Worm (Caenorhabditis elegans) whole organism, early embryonic: Measurements from ENCODE around the gene F46B6.12.

Source experiments
- F13C5.2 ChIP-seq: sonication (generic microtip); optimal IDR thresholded peaks from 2 replicates; lab custom pipeline; 2017; ENCODE audit warnings: mild to moderate bottlenecking, missing genetic modification characterization, inconsistent platforms, missing compliant biosample characterization
- aly-1 ChIP-seq: sonication (generic microtip); optimal IDR thresholded peaks from 2 replicates; lab custom pipeline; 2016; ENCODE audit warnings: missing genetic modification characterization, missing compliant biosample characterization
- ama-1 ChIP-seq: fragments of 150-350 bp; optimal IDR thresholded peaks from 2 replicates; lab custom pipeline; 2014
- ceh-13 ChIP-seq: fragments of 200-800 bp; sonication (Bioruptor generic); optimal IDR thresholded peaks from 2 replicates; lab custom pipeline; 2018; ENCODE audit warnings: mild to moderate bottlenecking, missing genetic modification characterization, missing compliant biosample characterization
- ets-7 ChIP-seq: sonication (generic microtip); optimal IDR thresholded peaks from 2 replicates; lab custom pipeline; 2016; ENCODE audit warnings: missing genotype, missing genetic modification characterization, missing compliant biosample characterization
- flt-1 ChIP-seq: fragments of 200-800 bp; sonication (Bioruptor generic); IDR thresholded peaks from 2 replicates; pipeline ENCODE4 v1.3.6; 2022; ENCODE audit warnings: missing genetic modification characterization, missing compliant biosample characterization
- hmbx-1 ChIP-seq: sonication (generic microtip); optimal IDR thresholded peaks from 2 replicates; lab custom pipeline; 2016; ENCODE audit warnings: mild to moderate bottlenecking, missing genetic modification characterization, missing compliant biosample characterization
- hmg-4 ChIP-seq: fragments of 200-800 bp; sonication (Bioruptor generic); optimal IDR thresholded peaks from 2 replicates; lab custom pipeline; 2018; ENCODE audit warnings: mild to moderate bottlenecking, missing genetic modification characterization, missing compliant biosample characterization
- scrt-1 ChIP-seq: fragments of 200-800 bp; sonication (Bioruptor generic); IDR thresholded peaks from 2 replicates; pipeline ENCODE4 v1.3.6; 2022; ENCODE audit warnings: missing genetic modification characterization, missing compliant biosample characterization
- sea-1 ChIP-seq: fragments of 200-800 bp; sonication (Bioruptor generic); conservative IDR thresholded peaks from 2 replicates; pipeline ENCODE4 v1.3.6; 2022; ENCODE audit warnings: missing genetic modification characterization, missing compliant biosample characterization
- tra-4 ChIP-seq: sonication (generic microtip); optimal IDR thresholded peaks from 2 replicates; lab custom pipeline; 2017; ENCODE audit warnings: missing genetic modification characterization, missing compliant biosample characterization

ce11 chrV:9799076-9799475 is 23.4 kb upstream of the F46B6.12 start, which contains the start of gene F46B6.13:
- TF ChIP-seq ama-1 (lab: Kevin White, UChicago) (no peak), scrt-1 (GFP tag; lab: Robert Waterston, UW) (no peak), aly-1 (no peak), hmg-4 (GFP tag; lab: Kevin White, UChicago) (no peak), ceh-13 (no peak), flt-1 (no peak), ets-7 (tag; lab: Kevin White, UChicago) (no peak), F13C5.2 (tag; lab: Kevin White, UChicago) (no peak), tra-4 (tag; lab: Kevin White, UChicago) (no peak), hmbx-1 (no peak), sea-1 (GFP tag; lab: Robert Waterston, UW) (no peak)
